Worm (Caenorhabditis elegans) whole organism, young adult: Measurements from ENCODE around the gene lys-10.

Experiments
- B0035.1 ChIP-seq: sonication (generic microtip); optimal IDR thresholded peaks from 2 replicates; lab custom pipeline; 2016; ENCODE audit warnings: missing genetic modification characterization, mild to moderate bottlenecking, missing compliant biosample characterization, missing genotype, missing genetic modification reagents
- F10E7.11 ChIP-seq: sonication (generic microtip); optimal IDR thresholded peaks from 2 replicates; lab custom pipeline; 2017; ENCODE audit warnings: mild to moderate bottlenecking, missing genetic modification characterization, moderate library complexity, missing compliant biosample characterization
- F57A8.1 ChIP-seq: fragments of 200-800 bp; sonication (Bioruptor generic); optimal IDR thresholded peaks from 2 replicates; lab custom pipeline; 2018; ENCODE audit warnings: mild to moderate bottlenecking, missing genetic modification characterization, moderate library complexity, missing compliant biosample characterization
- F57C9.4 ChIP-seq: sonication (generic microtip); optimal IDR thresholded peaks from 2 replicates; lab custom pipeline; 2017; ENCODE audit warnings: mild to moderate bottlenecking, missing genetic modification characterization, missing compliant biosample characterization
- K11D2.4 ChIP-seq: fragments of 200-800 bp; sonication (Bioruptor generic); IDR thresholded peaks from 2 replicates; pipeline ENCODE4 v1.3.6; 2022; ENCODE audit warnings: missing genetic modification reagents, missing genetic modification characterization, missing compliant biosample characterization
- ZK185.1 ChIP-seq: sonication (generic microtip); optimal IDR thresholded peaks from 2 replicates; lab custom pipeline; 2016; ENCODE audit warnings: mild to moderate bottlenecking, missing genetic modification characterization, missing compliant biosample characterization; ENCODE audit not compliant: poor library complexity, severe bottlenecking
- akir-1 ChIP-seq: fragments of 200-800 bp; sonication (Bioruptor generic); optimal IDR thresholded peaks from 2 replicates; lab custom pipeline; 2018; ENCODE audit warnings: mild to moderate bottlenecking, missing genetic modification characterization, moderate library complexity, missing compliant biosample characterization
- athp-1 ChIP-seq: sonication (generic microtip); optimal IDR thresholded peaks from 2 replicates; lab custom pipeline; 2017; ENCODE audit warnings: mild to moderate bottlenecking, missing genetic modification characterization, missing compliant biosample characterization
- attf-3 ChIP-seq: fragments of 200-800 bp; sonication (Bioruptor generic); conservative IDR thresholded peaks from 2 replicates; pipeline ENCODE4 v1.3.6; 2022; ENCODE audit warnings: missing genetic modification reagents, missing genetic modification characterization, missing compliant biosample characterization
- ccch-3 ChIP-seq: fragments of 200-800 bp; sonication (Bioruptor generic); optimal IDR thresholded peaks from 2 replicates; lab custom pipeline; 2018; ENCODE audit warnings: mild to moderate bottlenecking, missing genetic modification characterization, missing compliant biosample characterization
- cebp-2 ChIP-seq: fragments of 200-800 bp; sonication (Bioruptor generic); IDR thresholded peaks from 2 replicates; pipeline ENCODE4 v1.3.6; 2022; ENCODE audit warnings: missing genetic modification characterization, missing compliant biosample characterization
- ceh-91 ChIP-seq: fragments of 200-800 bp; sonication (Bioruptor generic); IDR thresholded peaks from 2 replicates; pipeline ENCODE4 v1.3.6; 2022; ENCODE audit warnings: missing genetic modification reagents, missing genetic modification characterization, missing compliant biosample characterization
- chd-7 ChIP-seq: sonication (generic microtip); optimal IDR thresholded peaks from 2 replicates; lab custom pipeline; 2016; ENCODE audit warnings: mild to moderate bottlenecking, missing genetic modification characterization, moderate library complexity, missing compliant biosample characterization
- die-1 ChIP-seq: sonication (generic microtip); optimal IDR thresholded peaks from 2 replicates; lab custom pipeline; 2016; ENCODE audit warnings: missing genotype, mild to moderate bottlenecking, missing genetic modification characterization, missing compliant biosample characterization
- dox-1 ChIP-seq: fragments of 200-800 bp; sonication (Bioruptor generic); IDR thresholded peaks from 2 replicates; pipeline ENCODE4 v1.3.6; 2022; ENCODE audit warnings: missing genetic modification reagents, missing genetic modification characterization, missing compliant biosample characterization
- dpff-1 ChIP-seq: sonication (generic microtip); optimal IDR thresholded peaks from 2 replicates; lab custom pipeline; 2017; ENCODE audit warnings: mild to moderate bottlenecking, missing genetic modification characterization, missing compliant biosample characterization
- dpl-1 ChIP-seq: fragments of 150-350 bp; optimal IDR thresholded peaks from 2 replicates; lab custom pipeline; 2014; ENCODE audit warnings: missing biosample characterization, missing genetic modification reagents, missing genetic modification characterization
- efl-1 ChIP-seq: fragments of 150-350 bp; optimal IDR thresholded peaks from 2 replicates; lab custom pipeline; 2014; ENCODE audit warnings: missing biosample characterization, missing genetic modification reagents, missing genetic modification characterization
- egl-18 ChIP-seq: fragments of 200-800 bp; sonication (Bioruptor generic); IDR thresholded peaks from 2 replicates; pipeline ENCODE4 v1.3.6; 2022; ENCODE audit warnings: missing genetic modification reagents, missing genetic modification characterization, missing compliant biosample characterization
- egl-44 ChIP-seq: fragments of 200-800 bp; sonication (Bioruptor generic); IDR thresholded peaks from 2 replicates; pipeline ENCODE4 v1.3.6; 2022; ENCODE audit warnings: missing genetic modification reagents, missing genetic modification characterization, missing compliant biosample characterization
- egrh-3 ChIP-seq: fragments of 200-800 bp; sonication (Bioruptor generic); IDR thresholded peaks from 2 replicates; pipeline ENCODE4 v1.3.6; 2022; ENCODE audit warnings: missing genetic modification reagents, missing genetic modification characterization, missing compliant biosample characterization
- ekl-4 ChIP-seq: fragments of 200-800 bp; sonication (Bioruptor generic); IDR thresholded peaks from 2 replicates; pipeline ENCODE4 v1.3.6; 2022; ENCODE audit warnings: missing genetic modification reagents, missing genetic modification characterization, missing compliant biosample characterization
- fkh-3 ChIP-seq: sonication (generic microtip); optimal IDR thresholded peaks from 2 replicates; lab custom pipeline; 2016; ENCODE audit warnings: mild to moderate bottlenecking, missing genetic modification characterization, missing compliant biosample characterization
- gei-17 ChIP-seq: fragments of 200-800 bp; sonication (Bioruptor generic); optimal IDR thresholded peaks from 2 replicates; lab custom pipeline; 2018; ENCODE audit warnings: mild to moderate bottlenecking, missing genetic modification characterization, missing compliant biosample characterization
- him-1 ChIP-seq: sonication (generic microtip); optimal IDR thresholded peaks from 2 replicates; lab custom pipeline; 2016; ENCODE audit warnings: missing genotype, missing genetic modification reagents, missing genetic modification characterization, missing compliant biosample characterization
- hlh-12 ChIP-seq: sonication (generic microtip); optimal IDR thresholded peaks from 2 replicates; lab custom pipeline; 2016; ENCODE audit warnings: missing genetic modification characterization, missing compliant biosample characterization
- lag-1 ChIP-seq: fragments of 200-800 bp; sonication (Bioruptor generic); IDR thresholded peaks from 2 replicates; pipeline ENCODE4 v1.3.6; 2022; ENCODE audit warnings: missing genetic modification reagents, missing genetic modification characterization, missing compliant biosample characterization
- let-607 ChIP-seq, 2 experiments: fragments of 200-800 bp in 1 of 2; sonication (Bioruptor generic) in 1 of 2; sonication (generic microtip) in 1 of 2; optimal IDR thresholded peaks; 2 replicates each; lab custom pipeline; 2016 to 2018; ENCODE audit warnings: mild to moderate bottlenecking in 2 of 2, missing compliant biosample characterization in 2 of 2, missing genetic modification characterization in 2 of 2, moderate library complexity in 2 of 2, missing genotype in 1 of 2
- lin-26 ChIP-seq: fragments of 200-800 bp; sonication (Bioruptor generic); IDR thresholded peaks from 2 replicates; pipeline ENCODE4 v1.3.6; 2022; ENCODE audit warnings: missing genetic modification reagents, missing genetic modification characterization, missing compliant biosample characterization
- lin-40 ChIP-seq: sonication (generic microtip); optimal IDR thresholded peaks from 2 replicates; lab custom pipeline; 2016; ENCODE audit warnings: missing genetic modification characterization, mild to moderate bottlenecking, missing compliant biosample characterization, missing genotype, missing genetic modification reagents
- madf-10 ChIP-seq: sonication (generic microtip); optimal IDR thresholded peaks from 2 replicates; lab custom pipeline; 2016; ENCODE audit warnings: mild to moderate bottlenecking, missing genetic modification characterization, missing compliant biosample characterization
- madf-3 ChIP-seq: fragments of 200-800 bp; sonication (Bioruptor generic); IDR thresholded peaks from 2 replicates; pipeline ENCODE4 v1.3.6; 2022; ENCODE audit warnings: missing genetic modification reagents, missing genetic modification characterization, missing compliant biosample characterization
- madf-8 ChIP-seq: fragments of 200-800 bp; sonication (Bioruptor generic); conservative IDR thresholded peaks from 2 replicates; pipeline ENCODE4 v1.3.6; 2022; ENCODE audit warnings: missing genetic modification reagents, missing genetic modification characterization, missing compliant biosample characterization
- mcd-1 ChIP-seq: fragments of 200-800 bp; sonication (Bioruptor generic); IDR thresholded peaks from 2 replicates; pipeline ENCODE4 v1.3.6; 2022; ENCODE audit warnings: missing genetic modification reagents, missing genetic modification characterization, missing compliant biosample characterization
- nfyb-1 ChIP-seq: fragments of 200-800 bp; sonication (Bioruptor generic); IDR thresholded peaks from 2 replicates; pipeline ENCODE4 v1.3.6; 2022; ENCODE audit warnings: missing genetic modification reagents, missing genetic modification characterization, missing compliant biosample characterization
- nhr-80 ChIP-seq: sonication (generic microtip); optimal IDR thresholded peaks from 2 replicates; lab custom pipeline; 2016; ENCODE audit warnings: missing genetic modification characterization, missing compliant biosample characterization
- pbrm-1 ChIP-seq: fragments of 200-800 bp; sonication (Bioruptor generic); IDR thresholded peaks from 2 replicates; pipeline ENCODE4 v1.3.6; 2022; ENCODE audit warnings: missing genetic modification reagents, missing genetic modification characterization, missing compliant biosample characterization
- pha-4 ChIP-seq: fragments of 150-350 bp; sonication (generic microtip); optimal IDR thresholded peaks from 2 replicates; lab custom pipeline; 2014; ENCODE audit warnings: missing biosample characterization, missing genetic modification reagents, missing genetic modification characterization
- rcor-1 ChIP-seq: fragments of 200-800 bp; sonication (Bioruptor generic); IDR thresholded peaks from 2 replicates; pipeline ENCODE4 v1.3.6; 2022; ENCODE audit warnings: missing genetic modification reagents, missing genetic modification characterization, missing compliant biosample characterization
- rec-8 ChIP-seq, 2 experiments: sonication (generic microtip); optimal IDR thresholded peaks; 2 replicates each; lab custom pipeline; 2016; ENCODE audit warnings: mild to moderate bottlenecking in 2 of 2, missing genetic modification characterization in 2 of 2, missing genetic modification reagents in 2 of 2, missing genotype in 2 of 2, missing biosample characterization in 1 of 2, missing compliant biosample characterization in 1 of 2, moderate library complexity in 1 of 2
- repo-1 ChIP-seq: sonication (generic microtip); optimal IDR thresholded peaks from 2 replicates; lab custom pipeline; 2017; ENCODE audit warnings: mild to moderate bottlenecking, missing genetic modification characterization, missing compliant biosample characterization
- snpc-1.1 ChIP-seq: sonication (generic microtip); optimal IDR thresholded peaks from 2 replicates; lab custom pipeline; 2017; ENCODE audit warnings: missing genetic modification characterization, mild to moderate bottlenecking, missing compliant biosample characterization, antibody characterized with exemption, moderate library complexity, missing genotype, missing genetic modification reagents; ENCODE audit not compliant: insufficient read depth
- snpc-3.4 ChIP-seq: sonication (generic microtip); optimal IDR thresholded peaks from 2 replicates; lab custom pipeline; 2017; ENCODE audit warnings: missing genetic modification characterization, mild to moderate bottlenecking, missing compliant biosample characterization, antibody characterized with exemption, moderate library complexity, missing genotype, missing genetic modification reagents
- somi-1 ChIP-seq: fragments of 200-800 bp; sonication (Bioruptor generic); optimal IDR thresholded peaks from 2 replicates; lab custom pipeline; 2018; ENCODE audit warnings: mild to moderate bottlenecking, missing genetic modification characterization, missing compliant biosample characterization
- unc-62 ChIP-seq: fragments of 150-350 bp; optimal IDR thresholded peaks from 2 replicates; lab custom pipeline; 2014; ENCODE audit warnings: missing biosample characterization, missing genetic modification reagents, missing genetic modification characterization
- xnd-1 ChIP-seq: sonication (generic microtip); optimal IDR thresholded peaks from 2 replicates; lab custom pipeline; 2016; ENCODE audit warnings: missing genotype, missing genetic modification reagents, missing genetic modification characterization, missing compliant biosample characterization
- ztf-18 ChIP-seq: sonication (generic microtip); optimal IDR thresholded peaks from 2 replicates; lab custom pipeline; 2016; ENCODE audit warnings: missing genotype, mild to moderate bottlenecking, missing genetic modification characterization, missing compliant biosample characterization
- ztf-6 ChIP-seq: fragments of 200-800 bp; sonication (Bioruptor generic); IDR thresholded peaks from 2 replicates; pipeline ENCODE4 v1.3.6; 2022; ENCODE audit warnings: missing genetic modification reagents, missing genetic modification characterization, missing compliant biosample characterization

Gene lys-10

DNA sequence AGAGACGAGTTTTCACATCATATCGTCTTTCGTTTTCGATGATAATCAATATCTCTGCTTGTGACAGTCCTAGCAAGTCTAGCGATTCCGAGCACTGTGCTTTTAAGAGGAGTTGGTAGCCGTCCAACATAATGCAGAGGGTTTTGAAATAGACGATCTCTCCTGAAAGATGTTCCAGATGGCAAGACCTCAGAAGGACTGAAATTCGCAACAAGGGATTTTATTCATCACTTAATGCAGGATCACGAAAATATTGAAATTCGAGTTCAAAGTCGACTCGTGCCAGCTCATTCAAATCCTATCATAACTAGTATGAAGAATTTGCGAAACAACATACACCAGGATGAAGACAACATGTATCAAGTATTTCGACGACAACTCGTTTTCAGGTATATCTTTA is 44.9 kb downstream of the lys-10 start, which contains the start of gene D2096.7 (continued):
- peak; percentile 87 for TF ChIP-seq pbrm-1 (GFP tag; lab: Robert Waterston, UW)
- no peak for TF ChIP-seq unc-62 (GFP tag; lab: Kevin White, UChicago)
- TF ChIP-seq cebp-2 (GFP tag; lab: Robert Waterston, UW), result peak; percentile 70; the same call in 1 of the 2 replicates
- TF ChIP-seq K11D2.4 (GFP tag; lab: Robert Waterston, UW), result 0 out of 2 replicates have a peak, but pooled peaks have one; percentile 22
- peak; percentile 51; the same call in 1 of the 2 replicates for TF ChIP-seq egl-18 (GFP tag; lab: Robert Waterston, UW)
- no peak for TF ChIP-seq lin-40 (tag; lab: Kevin White, UChicago)
- TF ChIP-seq die-1, result peak; percentile 78
- TF ChIP-seq attf-3 (GFP tag; lab: Robert Waterston, UW), result no peak
- TF ChIP-seq madf-3 (GFP tag; lab: Robert Waterston, UW), result peak; percentile 91
- peak; percentile 92 for TF ChIP-seq athp-1 (tag; lab: Kevin White, UChicago)
- no peak for TF ChIP-seq madf-10 (tag; lab: Kevin White, UChicago)
- peak; percentile 85 for TF ChIP-seq F10E7.11
- peak; percentile 77 for TF ChIP-seq fkh-3
- peak; percentile 79 for TF ChIP-seq dpff-1 (tag; lab: Kevin White, UChicago)
- TF ChIP-seq ztf-18 (tag; lab: Kevin White, UChicago), result peak; percentile 57
- peak; percentile 92 for TF ChIP-seq ekl-4 (GFP tag; lab: Robert Waterston, UW)
- TF ChIP-seq repo-1, result peak; percentile 88
- peak; percentile 60 for TF ChIP-seq rcor-1 (GFP tag; lab: Robert Waterston, UW)
- peak; percentile 83 for TF ChIP-seq chd-7 (tag; lab: Kevin White, UChicago)
- peak; percentile 54; the same call in 1 of the 2 replicates for TF ChIP-seq mcd-1 (GFP tag; lab: Robert Waterston, UW)
- no peak for TF ChIP-seq ztf-6 (GFP tag; lab: Robert Waterston, UW)
- TF ChIP-seq hlh-12 (tag; lab: Kevin White, UChicago), result no peak
- TF ChIP-seq somi-1 (GFP tag; lab: Kevin White, UChicago), result no peak
- TF ChIP-seq dox-1 (GFP tag; lab: Robert Waterston, UW), result peak; percentile 70
- peak in 1 of 2 experiments; percentile 47 for TF ChIP-seq let-607 (tag; optimal IDR thresholded peaks at IDR 0.05; lab: Kevin White, UChicago)
- no peak; the same call in 1 of the 2 replicates for TF ChIP-seq madf-8
- peak; percentile 52 for TF ChIP-seq B0035.1
- peak; percentile 80 for TF ChIP-seq him-1 (tag; lab: Kevin White, UChicago)
- TF ChIP-seq xnd-1 (tag; lab: Kevin White, UChicago), result peak; percentile 61
- peak; percentile 2 for TF ChIP-seq snpc-3.4 (tag; lab: Kevin White, UChicago)
- no peak; the same call in none of the 2 replicates for TF ChIP-seq egl-44 (GFP tag; lab: Robert Waterston, UW)
- TF ChIP-seq ccch-3 (GFP tag; lab: Kevin White, UChicago), result no peak
- TF ChIP-seq gei-17 (GFP tag; lab: Kevin White, UChicago), result peak; percentile 53
- TF ChIP-seq egrh-3, result no peak
- peak; percentile 85 for TF ChIP-seq lin-26 (GFP tag; lab: Robert Waterston, UW)
- no peak for TF ChIP-seq pha-4 (tag; lab: Kevin White, UChicago)
- no peak for TF ChIP-seq efl-1 (GFP tag; lab: Kevin White, UChicago)
- TF ChIP-seq F57C9.4 (tag; lab: Kevin White, UChicago), result peak; percentile 72
- no peak for TF ChIP-seq nhr-80
- TF ChIP-seq F57A8.1 (GFP tag; lab: Kevin White, UChicago), result peak; percentile 44
- TF ChIP-seq ceh-91 (GFP tag; lab: Robert Waterston, UW), result no peak
- TF ChIP-seq snpc-1.1 (tag; lab: Kevin White, UChicago), result peak; percentile 48
- no peak for TF ChIP-seq akir-1 (GFP tag; lab: Kevin White, UChicago)
- TF ChIP-seq dpl-1 (GFP tag; lab: Kevin White, UChicago), result no peak
- TF ChIP-seq rec-8 (tag; optimal IDR thresholded peaks at IDR 0.05; lab: Kevin White, UChicago), result no peak
- peak; percentile 32 for TF ChIP-seq ZK185.1 (tag; lab: Kevin White, UChicago)
- TF ChIP-seq nfyb-1 (GFP tag; lab: Robert Waterston, UW), result peak; percentile 82
- TF ChIP-seq lag-1, result no peak
